Worm (Caenorhabditis elegans) whole organism, late embryonic: ENCODE measurements around the gene T14B4.5.

Source experiments
- ahr-1 ChIP-seq: sonication (generic microtip); optimal IDR thresholded peaks from 2 replicates; lab custom pipeline; 2016; ENCODE audit warnings: missing genetic modification characterization, missing compliant biosample characterization
- ceh-34 ChIP-seq: sonication (generic microtip); optimal IDR thresholded peaks from 2 replicates; lab custom pipeline; 2016; ENCODE audit warnings: mild to moderate bottlenecking, missing genetic modification characterization, missing compliant biosample characterization
- ceh-9 ChIP-seq: sonication (generic microtip); optimal IDR thresholded peaks from 2 replicates; lab custom pipeline; 2016; ENCODE audit warnings: mild to moderate bottlenecking, missing genetic modification characterization, inconsistent platforms, missing compliant biosample characterization
- dve-1 ChIP-seq: sonication (generic microtip); optimal IDR thresholded peaks from 2 replicates; lab custom pipeline; 2017; ENCODE audit warnings: antibody characterized with exemption, mild to moderate bottlenecking, missing genetic modification characterization, missing compliant biosample characterization
- elt-2 ChIP-seq: sonication (generic microtip); optimal IDR thresholded peaks from 2 replicates; lab custom pipeline; 2016; ENCODE audit warnings: missing genetic modification reagents, missing genetic modification characterization, missing compliant biosample characterization
- fkh-6 ChIP-seq: sonication (generic microtip); optimal IDR thresholded peaks from 2 replicates; lab custom pipeline; 2016; ENCODE audit warnings: missing genetic modification characterization, missing compliant biosample characterization
- hlh-6 ChIP-seq: sonication (generic microtip); optimal IDR thresholded peaks from 2 replicates; lab custom pipeline; 2016; ENCODE audit warnings: missing genotype, missing genetic modification characterization, missing compliant biosample characterization
- lim-6 ChIP-seq: sonication (generic microtip); optimal IDR thresholded peaks from 2 replicates; lab custom pipeline; 2016; ENCODE audit warnings: missing genetic modification characterization, missing compliant biosample characterization
- nhr-11 ChIP-seq: fragments of 150-350 bp; optimal IDR thresholded peaks from 2 replicates; lab custom pipeline; 2014; ENCODE audit warnings: missing biosample characterization, missing genetic modification characterization
- npax-4 ChIP-seq: sonication (generic microtip); optimal IDR thresholded peaks from 2 replicates; lab custom pipeline; 2016; ENCODE audit warnings: missing genetic modification characterization, missing compliant biosample characterization
- sox-4 ChIP-seq: sonication (generic microtip); optimal IDR thresholded peaks from 2 replicates; lab custom pipeline; 2017; ENCODE audit warnings: mild to moderate bottlenecking, missing genetic modification characterization, inconsistent platforms, missing compliant biosample characterization
- syd-9 ChIP-seq: sonication (generic microtip); optimal IDR thresholded peaks from 2 replicates; lab custom pipeline; 2016; ENCODE audit warnings: mild to moderate bottlenecking, missing genetic modification characterization, moderate library complexity, missing compliant biosample characterization
- tbx-2 ChIP-seq: sonication (generic microtip); optimal IDR thresholded peaks from 2 replicates; lab custom pipeline; 2016; ENCODE audit warnings: missing genetic modification characterization, missing compliant biosample characterization
- tbx-7 ChIP-seq: sonication (generic microtip); optimal IDR thresholded peaks from 2 replicates; lab custom pipeline; 2016; ENCODE audit warnings: missing genotype, missing genetic modification characterization, missing compliant biosample characterization

DNA sequence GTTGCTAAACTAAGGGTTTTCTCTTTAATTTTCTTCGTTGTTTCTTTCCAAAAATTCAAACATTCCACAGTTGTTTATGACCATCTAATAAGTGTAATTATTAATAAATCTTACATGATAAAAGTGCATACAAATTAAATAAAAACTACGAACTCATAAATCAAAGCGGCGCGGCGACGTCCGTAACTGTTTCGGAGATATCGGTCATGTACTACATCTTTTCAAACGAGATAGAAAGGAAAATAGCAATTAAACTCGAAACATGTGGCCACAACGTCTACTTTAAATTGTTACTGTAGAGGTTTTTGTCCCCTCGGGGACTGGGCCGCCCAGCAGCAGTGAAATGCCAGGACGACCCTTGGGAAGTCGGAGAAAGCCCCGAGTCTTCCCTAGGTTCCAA is 810 bp upstream of the T14B4.5 start:
- TF ChIP-seq hlh-6 (tag; lab: Kevin White, UChicago), result no peak
- TF ChIP-seq sox-4, result no peak
- no peak for TF ChIP-seq ahr-1 (tag; lab: Kevin White, UChicago)
- TF ChIP-seq tbx-7, result no peak
- no peak for TF ChIP-seq tbx-2
- TF ChIP-seq syd-9 (tag; lab: Kevin White, UChicago), result no peak
- TF ChIP-seq ceh-34 (tag; lab: Kevin White, UChicago), result no peak
- TF ChIP-seq npax-4 (tag; lab: Kevin White, UChicago), result no peak
- no peak for TF ChIP-seq fkh-6 (tag; lab: Kevin White, UChicago)
- no peak for TF ChIP-seq nhr-11 (tag; lab: Kevin White, UChicago)
- TF ChIP-seq lim-6 (tag; lab: Kevin White, UChicago), result no peak
- no peak for TF ChIP-seq elt-2 (tag; lab: Kevin White, UChicago)
- TF ChIP-seq dve-1, result no peak
- no peak for TF ChIP-seq ceh-9 (tag; lab: Kevin White, UChicago)
